Fruit fly (Drosophila melanogaster) whole organism, adult: ENCODE results near the gene CG3610.
A peak's percentile ranks its signal among the peaks of the same experiment; 100 is the strongest.

Experiments
- CG11617 ChIP-seq: fragments of 200-800 bp; sonication (Bioruptor generic); optimal IDR thresholded peaks from 2 replicates; lab custom pipeline; 2017; ENCODE audit warnings: mild to moderate bottlenecking, missing biosample characterization, missing genetic modification reagents, missing genetic modification characterization
- CG12768 ChIP-seq: fragments of 200-800 bp; sonication (Bioruptor generic); optimal IDR thresholded peaks from 2 replicates; lab custom pipeline; 2017; ENCODE audit warnings: missing biosample characterization, missing genetic modification characterization, mild to moderate bottlenecking, moderate library complexity, missing genetic modification reagents
- CG14711 ChIP-seq: fragments of 200-800 bp; sonication (Bioruptor generic); optimal IDR thresholded peaks from 2 replicates; lab custom pipeline; 2018; ENCODE audit warnings: missing biosample characterization, mild to moderate bottlenecking, missing genetic modification characterization, moderate library complexity
- CG1620 ChIP-seq: fragments of 200-800 bp; sonication (Bioruptor generic); optimal IDR thresholded peaks from 2 replicates; lab custom pipeline; 2016; ENCODE audit warnings: missing biosample characterization, missing genetic modification characterization
- CG33017 ChIP-seq: fragments of 200-800 bp; sonication (Bioruptor generic); optimal IDR thresholded peaks from 2 replicates; lab custom pipeline; 2018; ENCODE audit warnings: missing biosample characterization, mild to moderate bottlenecking, missing genetic modification characterization, moderate library complexity
- CG5204 ChIP-seq: fragments of 200-800 bp; sonication (Bioruptor generic); optimal IDR thresholded peaks from 2 replicates; lab custom pipeline; 2016; ENCODE audit warnings: missing biosample characterization, missing genetic modification characterization
- CG7045 ChIP-seq: fragments of 200-800 bp; sonication (Bioruptor generic); optimal IDR thresholded peaks from 2 replicates; lab custom pipeline; 2017; ENCODE audit warnings: missing biosample characterization, mild to moderate bottlenecking, missing genetic modification characterization
- CG7101 ChIP-seq: fragments of 200-800 bp; sonication (Bioruptor generic); optimal IDR thresholded peaks from 2 replicates; lab custom pipeline; 2018; ENCODE audit warnings: missing biosample characterization, mild to moderate bottlenecking, missing genetic modification characterization, moderate library complexity
- Clk ChIP-seq: fragments of 200-800 bp; sonication (Bioruptor generic); optimal IDR thresholded peaks from 2 replicates; lab custom pipeline; 2017; ENCODE audit warnings: missing biosample characterization, missing genetic modification characterization
- Crg-1 ChIP-seq: fragments of 200-800 bp; sonication (Bioruptor generic); optimal IDR thresholded peaks from 2 replicates; lab custom pipeline; 2016; ENCODE audit warnings: missing biosample characterization, missing genetic modification characterization
- Hr96 ChIP-seq: fragments of 200-800 bp; sonication (Bioruptor generic); optimal IDR thresholded peaks from 2 replicates; lab custom pipeline; 2016; ENCODE audit warnings: missing biosample characterization, missing genetic modification characterization
- Mnt ChIP-seq: fragments of 200-800 bp; sonication (Bioruptor generic); optimal IDR thresholded peaks from 2 replicates; lab custom pipeline; 2016; ENCODE audit warnings: missing biosample characterization, mild to moderate bottlenecking, missing genetic modification characterization
- bab1 ChIP-seq: fragments of 200-800 bp; sonication (Bioruptor generic); optimal IDR thresholded peaks from 3 replicates; lab custom pipeline; 2019; ENCODE audit warnings: missing biosample characterization, mild to moderate bottlenecking, missing genetic modification characterization, moderate library complexity
- cic ChIP-seq: fragments of 200-800 bp; sonication (Bioruptor generic); optimal IDR thresholded peaks from 2 replicates; lab custom pipeline; 2017; ENCODE audit warnings: missing biosample characterization, mild to moderate bottlenecking, missing genetic modification characterization, moderate library complexity
- cnc ChIP-seq, 2 experiments: fragments of >200 bp; optimal IDR thresholded peaks; 2 replicates each; lab custom pipeline; 2017
- kay ChIP-seq: fragments of 200-800 bp; sonication (Bioruptor generic); peaks from one replicate; lab custom pipeline; 2016; ENCODE audit warnings: missing biosample characterization, missing genetic modification characterization, borderline replicate concordance
- ovo ChIP-seq: fragments of 200-800 bp; sonication (Bioruptor generic); optimal IDR thresholded peaks from 2 replicates; lab custom pipeline; 2016; ENCODE audit warnings: missing biosample characterization, missing genetic modification characterization
- pad ChIP-seq: fragments of 200-800 bp; sonication (Bioruptor generic); optimal IDR thresholded peaks from 3 replicates; lab custom pipeline; 2017; ENCODE audit warnings: missing biosample characterization, missing genetic modification characterization, mild to moderate bottlenecking, moderate library complexity, missing genetic modification reagents
- tj ChIP-seq: fragments of 200-800 bp; sonication (Bioruptor generic); optimal IDR thresholded peaks from 3 replicates; lab custom pipeline; 2017; ENCODE audit warnings: missing biosample characterization, mild to moderate bottlenecking, missing genetic modification characterization, moderate library complexity
- toe ChIP-seq: fragments of 200-800 bp; sonication (Bioruptor generic); optimal IDR thresholded peaks from 2 replicates; lab custom pipeline; 2016; ENCODE audit warnings: missing biosample characterization, missing genetic modification characterization

The CG3610 gene

dm6 chr3R:14822954-14823353 lies 21.9 kb upstream of the CG3610 start:
- TF ChIP-seq Mnt (GFP tag; lab: Kevin White, UChicago) = no peak
- no peak for TF ChIP-seq CG14711 (tag; lab: Kevin White, UChicago)
- no peak for TF ChIP-seq cnc (optimal IDR thresholded peaks at IDR 0.05; lab: Kevin White, UChicago)
- no peak for TF ChIP-seq pad (GFP tag; lab: Kevin White, UChicago)
- no peak for TF ChIP-seq toe
- TF ChIP-seq kay (GFP tag; lab: Kevin White, UChicago) = no peak
- no peak for TF ChIP-seq Hr96 (GFP tag; lab: Kevin White, UChicago)
- TF ChIP-seq CG11617 = no peak
- TF ChIP-seq CG7045 (GFP tag; lab: Kevin White, UChicago) = no peak
- no peak for TF ChIP-seq CG12768 (GFP tag; lab: Kevin White, UChicago)
- TF ChIP-seq Clk (GFP tag; lab: Kevin White, UChicago) = no peak
- no peak for TF ChIP-seq cic (GFP tag; lab: Kevin White, UChicago)
- TF ChIP-seq CG5204 (GFP tag; lab: Kevin White, UChicago) = no peak
- TF ChIP-seq ovo = no peak
- TF ChIP-seq bab1 (GFP tag; lab: Kevin White, UChicago) = no peak
- no peak for TF ChIP-seq CG33017 (tag; lab: Kevin White, UChicago)
- TF ChIP-seq tj (GFP tag; lab: Kevin White, UChicago) = no peak
- no peak for TF ChIP-seq CG1620 (GFP tag; lab: Kevin White, UChicago)
- TF ChIP-seq Crg-1 (GFP tag; lab: Kevin White, UChicago) = no peak
- TF ChIP-seq CG7101 = no peak

dm6 chr3R:14830262-14830758 lies 14.5 kb upstream of the CG3610 start:
- no peak for TF ChIP-seq CG1620 (GFP tag; lab: Kevin White, UChicago)
- no peak for TF ChIP-seq CG14711 (tag; lab: Kevin White, UChicago)
- no peak for TF ChIP-seq tj (GFP tag; lab: Kevin White, UChicago)
- no peak for TF ChIP-seq bab1 (GFP tag; lab: Kevin White, UChicago)

dm6 chr3R:14832256-14832655 lies 12.6 kb upstream of the CG3610 start:
- no peak for TF ChIP-seq tj (GFP tag; lab: Kevin White, UChicago)
- TF ChIP-seq Hr96 (GFP tag; lab: Kevin White, UChicago) = no peak
- no peak for TF ChIP-seq CG5204 (GFP tag; lab: Kevin White, UChicago)

dm6 chr3R:14846924-14847599 lies 2.2 kb downstream of the CG3610 start:
- TF ChIP-seq CG11617 = no peak
- no peak for TF ChIP-seq CG7045 (GFP tag; lab: Kevin White, UChicago)
- TF ChIP-seq CG12768 (GFP tag; lab: Kevin White, UChicago) = no peak
- no peak for TF ChIP-seq CG33017 (tag; lab: Kevin White, UChicago)
- TF ChIP-seq Clk (GFP tag; lab: Kevin White, UChicago) = no peak
- no peak for TF ChIP-seq tj (GFP tag; lab: Kevin White, UChicago)
- no peak for TF ChIP-seq ovo
- TF ChIP-seq Crg-1 (GFP tag; lab: Kevin White, UChicago) = no peak
- TF ChIP-seq pad (GFP tag; lab: Kevin White, UChicago) = no peak
- TF ChIP-seq kay (GFP tag; lab: Kevin White, UChicago) = no peak

- no peak for TF ChIP-seq tj (GFP tag; lab: Kevin White, UChicago)
- TF ChIP-seq Clk (GFP tag; lab: Kevin White, UChicago) = no peak
- no peak for TF ChIP-seq CG33017 (tag; lab: Kevin White, UChicago)
- TF ChIP-seq CG11617 = no peak
- TF ChIP-seq Mnt (GFP tag; lab: Kevin White, UChicago) = no peak
- TF ChIP-seq Crg-1 (GFP tag; lab: Kevin White, UChicago) = no peak
- TF ChIP-seq CG14711 (tag; lab: Kevin White, UChicago) = no peak
- TF ChIP-seq CG7045 (GFP tag; lab: Kevin White, UChicago) = no peak
- no peak for TF ChIP-seq bab1 (GFP tag; lab: Kevin White, UChicago)
- no peak for TF ChIP-seq kay (GFP tag; lab: Kevin White, UChicago)
- TF ChIP-seq ovo = no peak
These were observed 3.0 kb downstream of the CG3610 start for dm6 chr3R:14847844-14848243.

- TF ChIP-seq tj (GFP tag; lab: Kevin White, UChicago) (peak; percentile 26), bab1 (GFP tag; lab: Kevin White, UChicago) (no peak)
These were observed 7.8 kb downstream of the CG3610 start for dm6 chr3R:14852610-14853009.

dm6 chr3R:14853767-14854191 lies 8.9 kb downstream of the CG3610 start:
- TF ChIP-seq pad (GFP tag; lab: Kevin White, UChicago) (peak; percentile 40), CG1620 (GFP tag; lab: Kevin White, UChicago) (no peak), Mnt (GFP tag; lab: Kevin White, UChicago) (peak; percentile 21), Hr96 (GFP tag; lab: Kevin White, UChicago) (no peak), kay (GFP tag; lab: Kevin White, UChicago) (no peak), CG12768 (GFP tag; lab: Kevin White, UChicago) (peak; percentile 60), ovo (no peak), cic (GFP tag; lab: Kevin White, UChicago) (peak; percentile 63), CG7101 (peak; percentile 32), CG14711 (tag; lab: Kevin White, UChicago) (peak; percentile 10), CG33017 (tag; lab: Kevin White, UChicago) (peak; percentile 74), cnc (optimal IDR thresholded peaks at IDR 0.05; lab: Kevin White, UChicago) (no peak), Clk (GFP tag; lab: Kevin White, UChicago) (no peak), bab1 (GFP tag; lab: Kevin White, UChicago) (peak; percentile 7), CG7045 (GFP tag; lab: Kevin White, UChicago) (peak; percentile 43), CG11617 (peak; percentile 46), CG5204 (GFP tag; lab: Kevin White, UChicago) (peak; percentile 13), toe (no peak), tj (GFP tag; lab: Kevin White, UChicago) (no peak), Crg-1 (GFP tag; lab: Kevin White, UChicago) (peak; percentile 71)
